Worm (Caenorhabditis elegans) whole organism, L3 larva: Measurements from ENCODE around the gene F55H2.7.
A peak's percentile ranks its signal among the peaks of the same experiment; 100 is the strongest.

Source experiments
- aly-2 ChIP-seq: fragments of 150-350 bp; optimal IDR thresholded peaks from 2 replicates; lab custom pipeline; 2014; ENCODE audit warnings: missing biosample characterization, missing genetic modification characterization
- ama-1 ChIP-seq: fragments of 150-350 bp; optimal IDR thresholded peaks from 2 replicates; lab custom pipeline; 2018
- ceh-9 ChIP-seq: sonication (generic microtip); optimal IDR thresholded peaks from 2 replicates; lab custom pipeline; 2018; ENCODE audit warnings: missing biosample characterization, missing genetic modification characterization
- fkh-2 ChIP-seq: fragments of 150-350 bp; optimal IDR thresholded peaks from 2 replicates; lab custom pipeline; 2014; ENCODE audit warnings: missing biosample characterization, missing genetic modification reagents, missing genetic modification characterization
- hmg-11 ChIP-seq: sonication (generic microtip); optimal IDR thresholded peaks from 2 replicates; lab custom pipeline; 2016; ENCODE audit warnings: missing genetic modification characterization, missing compliant biosample characterization
- lin-39 ChIP-seq: fragments of 150-350 bp; optimal IDR thresholded peaks from 2 replicates; lab custom pipeline; 2018; ENCODE audit warnings: missing biosample characterization, missing genetic modification reagents, missing genetic modification characterization
- nhr-12 ChIP-seq: fragments of 150-350 bp; optimal IDR thresholded peaks from 2 replicates; lab custom pipeline; 2014; ENCODE audit warnings: missing biosample characterization, missing genetic modification characterization
- nhr-76 ChIP-seq: fragments of 150-350 bp; sonication (generic microtip); optimal IDR thresholded peaks from 5 replicates; lab custom pipeline; 2014; ENCODE audit warnings: missing biosample characterization, missing genetic modification characterization
- nhr-77 ChIP-seq: fragments of 150-350 bp; optimal IDR thresholded peaks from 2 replicates; lab custom pipeline; 2014; ENCODE audit warnings: missing biosample characterization, missing genetic modification characterization
- pha-4 ChIP-seq: fragments of 150-350 bp; optimal IDR thresholded peaks from 2 replicates; lab custom pipeline; 2014; ENCODE audit warnings: missing biosample characterization, missing genetic modification reagents, missing genetic modification characterization
- tbx-2 ChIP-seq: sonication (generic microtip); optimal IDR thresholded peaks from 2 replicates; lab custom pipeline; 2016; ENCODE audit warnings: mild to moderate bottlenecking, missing genetic modification characterization, missing compliant biosample characterization
- unc-39 ChIP-seq: sonication (generic microtip); optimal IDR thresholded peaks from 4 replicates; lab custom pipeline; 2017; ENCODE audit warnings: missing biosample characterization, missing genetic modification characterization
- unc-62 ChIP-seq: fragments of 150-350 bp; sonication (generic microtip); optimal IDR thresholded peaks from 4 replicates; lab custom pipeline; 2014; ENCODE audit warnings: missing biosample characterization, missing genetic modification reagents, missing genetic modification characterization
- ztf-11 ChIP-seq: fragments of 150-350 bp; optimal IDR thresholded peaks from 2 replicates; lab custom pipeline; 2014; ENCODE audit warnings: missing biosample characterization, missing genetic modification characterization

DNA sequence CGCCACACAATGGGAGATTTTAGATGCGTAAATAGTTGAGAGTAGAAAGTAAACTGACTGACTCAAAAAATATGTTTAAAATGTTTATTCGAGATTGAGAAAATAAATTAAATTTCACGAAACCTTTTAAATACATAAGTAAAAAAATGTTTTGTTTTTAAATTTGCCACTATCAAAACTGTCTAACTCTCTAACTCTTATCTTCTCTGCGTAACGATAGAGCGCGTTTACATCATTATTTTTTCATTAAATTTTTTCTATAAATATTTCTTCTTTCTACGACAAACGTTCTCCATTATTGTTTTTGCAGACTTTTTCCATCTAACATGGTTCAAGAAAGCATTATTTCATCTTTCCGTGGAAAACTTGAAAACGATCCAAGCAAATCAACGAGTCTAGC is 26.8 kb upstream of the F55H2.7 start, which contains the start of gene eif-2Balpha:
- TF ChIP-seq ztf-11 (tag; lab: Kevin White, UChicago) (no peak), unc-39 (no peak), ama-1 (lab: Kevin White, UChicago) (no peak), pha-4 (tag; lab: Kevin White, UChicago) (peak; percentile 86), tbx-2 (tag; lab: Kevin White, UChicago) (no peak), ceh-9 (tag; lab: Kevin White, UChicago) (no peak), fkh-2 (no peak), aly-2 (tag; lab: Kevin White, UChicago) (no peak), hmg-11 (tag; lab: Kevin White, UChicago) (peak; percentile 6), nhr-76 (tag; lab: Kevin White, UChicago) (no peak), lin-39 (no peak), nhr-77 (tag; lab: Kevin White, UChicago) (no peak), unc-62 (GFP tag; lab: Kevin White, UChicago) (no peak), nhr-12 (tag; lab: Kevin White, UChicago) (no peak)
